Fruit fly (Drosophila melanogaster): ENCODE data around the gene Rev1.

The Rev1 gene

dm6 chr3L:652637-653036 is 1.5 kb upstream of the Rev1 start, which contains the start of gene CG3402 (continued):
- no peak for TF ChIP-seq exex (tag; optimal IDR thresholded peaks at IDR 0.05)
- no peak for TF ChIP-seq Side (GFP tag; optimal IDR thresholded peaks at IDR 0.05)
- TF ChIP-seq BEAF-32 (GFP tag; optimal IDR thresholded peaks at IDR 0.05), result peak; percentile 70
- peak; percentile 75 for TF ChIP-seq cg (GFP tag; optimal IDR thresholded peaks at IDR 0.05)
- no peak for TF ChIP-seq CG15011 (GFP tag; optimal IDR thresholded peaks at IDR 0.05)
- no peak for TF ChIP-seq Sox100B (GFP tag; optimal IDR thresholded peaks at IDR 0.05)
- no peak for TF ChIP-seq cwo (GFP tag; optimal IDR thresholded peaks at IDR 0.05)
- TF ChIP-seq zf30C (GFP tag; optimal IDR thresholded peaks at IDR 0.05), result no peak
- no peak for TF ChIP-seq pfk (GFP tag; optimal IDR thresholded peaks at IDR 0.05)
- peak; percentile 19 for TF ChIP-seq nerfin-1 (tag; optimal IDR thresholded peaks at IDR 0.05)

dm6 chr3L:658279-658678 is 4.1 kb downstream of the Rev1 start:
- TF ChIP-seq Drgx (GFP tag; IDR thresholded peaks at IDR 0.05), result 0 out of 2 replicates have a peak, but pooled peaks have one; percentile 12
- no peak for TF ChIP-seq CG13123 (GFP tag; optimal IDR thresholded peaks at IDR 0.05)
- peak; percentile 24 for TF ChIP-seq stwl (tag; optimal IDR thresholded peaks at IDR 0.05)
- no peak for TF ChIP-seq nmo (GFP tag; optimal IDR thresholded peaks at IDR 0.05)
- peak; percentile 3 for TF ChIP-seq CG10267 (tag; optimal IDR thresholded peaks at IDR 0.05)
- TF ChIP-seq dmrt11E (tag; optimal IDR thresholded peaks at IDR 0.05), result no peak
- peak; percentile 41 for TF ChIP-seq Med (GFP tag)
- TF ChIP-seq Ada2b (GFP tag; IDR thresholded peaks at IDR 0.05), result no peak
- TF ChIP-seq CG6175 (GFP tag; IDR thresholded peaks at IDR 0.05), result no peak
- TF ChIP-seq Ets65A (GFP tag), result peak; percentile 75

- TF ChIP-seq CG10654 (GFP tag; optimal IDR thresholded peaks at IDR 0.05) (no peak), Ada2b (GFP tag; IDR thresholded peaks at IDR 0.05) (no peak), CG8290 (GFP tag; optimal IDR thresholded peaks at IDR 0.05) (no peak), CG8290 (tag; optimal IDR thresholded peaks at IDR 0.05) (no peak), Drgx (GFP tag; IDR thresholded peaks at IDR 0.05) (no peak), Ets65A (GFP tag) (peak; percentile 46), tll (GFP tag; optimal IDR thresholded peaks at IDR 0.05) (no peak), az2 (GFP tag; optimal IDR thresholded peaks at IDR 0.05) (no peak), CG11456 (GFP tag; IDR thresholded peaks at IDR 0.05) (0 out of 3 replicates have a peak, but pooled peaks have one; percentile 26), CG8388 (GFP tag; optimal IDR thresholded peaks at IDR 0.05) (no peak), Med (GFP tag) (peak; percentile 14), chm (GFP tag; IDR thresholded peaks at IDR 0.05) (no peak), vvl (GFP tag; IDR thresholded peaks at IDR 0.05) (no peak), lbe (GFP tag; optimal IDR thresholded peaks at IDR 0.05) (no peak), Adf1 (GFP tag; IDR thresholded peaks at IDR 0.05) (no peak), CG4854 (GFP tag; optimal IDR thresholded peaks at IDR 0.05) (no peak), nom (GFP tag; optimal IDR thresholded peaks at IDR 0.05) (peak; percentile 1), MESR4 (GFP tag; optimal IDR thresholded peaks at IDR 0.05) (no peak), CG17912 (GFP tag; optimal IDR thresholded peaks at IDR 0.05) (no peak), CG7963 (GFP tag; IDR thresholded peaks at IDR 0.05; ENCODE audit: partially characterized antibody) (no peak)
Measured at dm6 chr3L:660314-661075, 6.3 kb downstream of the Rev1 start.
